Fruit fly (Drosophila melanogaster): ENCODE measurements around the gene alpha-Cat.

DNA sequence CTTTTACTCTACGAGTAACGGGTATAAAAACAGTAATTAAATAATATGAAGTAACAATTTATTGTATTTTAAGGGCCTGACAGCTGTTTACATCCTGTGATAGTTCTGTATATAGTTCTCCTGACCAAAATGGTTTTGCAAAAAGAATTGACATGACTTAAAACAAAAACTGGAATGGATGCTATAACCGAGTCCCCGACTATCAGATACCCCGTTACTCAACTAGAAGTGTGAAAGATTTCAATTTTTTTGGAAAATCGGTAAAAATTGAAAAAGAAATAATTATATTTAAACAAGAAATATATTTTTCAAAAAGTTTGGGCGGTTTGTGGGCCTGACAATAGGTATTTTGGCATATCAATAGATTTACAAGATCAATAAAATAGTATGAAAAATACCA is 1.3 kb downstream of the alpha-Cat start:
- TF ChIP-seq psq (optimal IDR thresholded peaks at IDR 0.05): no peak
- no peak for TF ChIP-seq CG8478 (optimal IDR thresholded peaks at IDR 0.05)
- TF ChIP-seq EcR (GFP tag; optimal IDR thresholded peaks at IDR 0.05): no peak
- no peak for TF ChIP-seq Dll (optimal IDR thresholded peaks at IDR 0.05)
- TF ChIP-seq pan (optimal IDR thresholded peaks at IDR 0.05): no peak
